Worm (Caenorhabditis elegans) whole organism, L3 larva: Measurements from ENCODE around the gene T24H10.5.
A peak's percentile ranks its signal among the peaks of the same experiment; 100 is the strongest.

Source experiments
- ZK546.5 ChIP-seq: sonication (generic microtip); optimal IDR thresholded peaks from 2 replicates; lab custom pipeline; 2017; ENCODE audit warnings: missing biosample characterization, missing genetic modification characterization
- ama-1 ChIP-seq: fragments of 150-350 bp; optimal IDR thresholded peaks from 2 replicates; lab custom pipeline; 2018
- ceh-16 ChIP-seq: sonication (generic microtip); optimal IDR thresholded peaks from 2 replicates; lab custom pipeline; 2017; ENCODE audit warnings: missing biosample characterization, missing genetic modification characterization
- ceh-28 ChIP-seq: fragments of 150-350 bp; optimal IDR thresholded peaks from 2 replicates; lab custom pipeline; 2014; ENCODE audit warnings: missing biosample characterization, missing genetic modification reagents, missing genetic modification characterization
- ceh-82 ChIP-seq: fragments of 150-350 bp; optimal IDR thresholded peaks from 2 replicates; lab custom pipeline; 2014; ENCODE audit warnings: missing biosample characterization, missing genetic modification characterization
- ceh-9 ChIP-seq: sonication (generic microtip); optimal IDR thresholded peaks from 2 replicates; lab custom pipeline; 2018; ENCODE audit warnings: missing biosample characterization, missing genetic modification characterization
- egl-27 ChIP-seq: sonication (generic microtip); optimal IDR thresholded peaks from 4 replicates; lab custom pipeline; 2017; ENCODE audit warnings: missing biosample characterization, missing genetic modification reagents, missing genetic modification characterization
- egl-5 ChIP-seq: fragments of 150-350 bp; optimal IDR thresholded peaks from 2 replicates; lab custom pipeline; 2017; ENCODE audit warnings: missing biosample characterization, missing genetic modification reagents, missing genetic modification characterization, inconsistent platforms
- elt-1 ChIP-seq: fragments of 150-350 bp; optimal IDR thresholded peaks from 2 replicates; lab custom pipeline; 2014; ENCODE audit warnings: missing biosample characterization, missing genetic modification characterization
- elt-2 ChIP-seq: sonication (generic microtip); optimal IDR thresholded peaks from 2 replicates; lab custom pipeline; 2016; ENCODE audit warnings: missing genetic modification reagents, mild to moderate bottlenecking, missing genetic modification characterization, missing compliant biosample characterization
- elt-3 ChIP-seq, 3 experiments: fragments of 150-350 bp in 1 of 3; sonication (generic microtip) in 2 of 3; optimal IDR thresholded peaks; 2 replicates in 2 of 3; 4 replicates in 1 of 3; lab custom pipeline; 2014 to 2017; ENCODE audit warnings: missing biosample characterization in 3 of 3, missing genetic modification characterization in 3 of 3
- eor-1 ChIP-seq, 2 experiments: fragments of 150-350 bp; optimal IDR thresholded peaks; 2 replicates each; lab custom pipeline; 2014 to 2018; ENCODE audit warnings: missing biosample characterization in 2 of 2, missing genetic modification characterization in 2 of 2
- hmg-11 ChIP-seq: sonication (generic microtip); optimal IDR thresholded peaks from 2 replicates; lab custom pipeline; 2016; ENCODE audit warnings: missing genetic modification characterization, missing compliant biosample characterization
- lin-15B ChIP-seq: fragments of 150-350 bp; optimal IDR thresholded peaks from 2 replicates; lab custom pipeline; 2014; ENCODE audit warnings: missing biosample characterization, missing genetic modification characterization
- lin-39 ChIP-seq: fragments of 150-350 bp; optimal IDR thresholded peaks from 2 replicates; lab custom pipeline; 2018; ENCODE audit warnings: missing biosample characterization, missing genetic modification reagents, missing genetic modification characterization
- mdl-1 ChIP-seq: fragments of 150-350 bp; optimal IDR thresholded peaks from 2 replicates; lab custom pipeline; 2014; ENCODE audit warnings: missing biosample characterization, missing genetic modification characterization
- mml-1 ChIP-seq: fragments of 150-350 bp; sonication (generic microtip); optimal IDR thresholded peaks from 3 replicates; lab custom pipeline; 2014; ENCODE audit warnings: missing biosample characterization, missing genetic modification characterization
- nfya-1 ChIP-seq: sonication (generic microtip); optimal IDR thresholded peaks from 2 replicates; lab custom pipeline; 2017; ENCODE audit warnings: missing genetic modification characterization, mild to moderate bottlenecking, missing compliant biosample characterization, antibody characterized with exemption, moderate library complexity; ENCODE audit not compliant: insufficient read depth
- nhr-11 ChIP-seq: fragments of 150-350 bp; optimal IDR thresholded peaks from 2 replicates; lab custom pipeline; 2014; ENCODE audit warnings: missing biosample characterization, missing genetic modification characterization
- nhr-23 ChIP-seq: fragments of 150-350 bp; optimal IDR thresholded peaks from 2 replicates; lab custom pipeline; 2014; ENCODE audit warnings: missing biosample characterization, missing genetic modification reagents, missing genetic modification characterization
- nhr-25 ChIP-seq: sonication (generic microtip); optimal IDR thresholded peaks from 2 replicates; lab custom pipeline; 2017; ENCODE audit warnings: missing biosample characterization, missing genetic modification characterization
- nhr-28 ChIP-seq: fragments of 150-350 bp; optimal IDR thresholded peaks from 2 replicates; lab custom pipeline; 2014; ENCODE audit warnings: missing biosample characterization, missing genetic modification characterization
- nhr-43 ChIP-seq: sonication (generic microtip); optimal IDR thresholded peaks from 2 replicates; lab custom pipeline; 2016; ENCODE audit warnings: mild to moderate bottlenecking, missing genetic modification characterization, missing compliant biosample characterization; ENCODE audit not compliant: poor library complexity, severe bottlenecking
- nhr-76 ChIP-seq: fragments of 150-350 bp; sonication (generic microtip); optimal IDR thresholded peaks from 5 replicates; lab custom pipeline; 2014; ENCODE audit warnings: missing biosample characterization, missing genetic modification characterization
- nhr-77 ChIP-seq: fragments of 150-350 bp; optimal IDR thresholded peaks from 2 replicates; lab custom pipeline; 2014; ENCODE audit warnings: missing biosample characterization, missing genetic modification characterization
- pha-4 ChIP-seq: fragments of 150-350 bp; optimal IDR thresholded peaks from 2 replicates; lab custom pipeline; 2014; ENCODE audit warnings: missing biosample characterization, missing genetic modification reagents, missing genetic modification characterization
- pqm-1 ChIP-seq: fragments of 150-350 bp; optimal IDR thresholded peaks from 2 replicates; lab custom pipeline; 2017; ENCODE audit warnings: missing biosample characterization, missing genetic modification characterization, inconsistent platforms
- sea-2 ChIP-seq: fragments of 150-350 bp; sonication (generic microtip); optimal IDR thresholded peaks from 4 replicates; lab custom pipeline; 2014; ENCODE audit warnings: missing biosample characterization, missing genetic modification reagents, missing genetic modification characterization
- snpc-4 ChIP-seq: fragments of 150-350 bp; optimal IDR thresholded peaks from 2 replicates; lab custom pipeline; 2014; ENCODE audit warnings: missing biosample characterization, missing genetic modification characterization
- tbx-2 ChIP-seq: sonication (generic microtip); optimal IDR thresholded peaks from 2 replicates; lab custom pipeline; 2016; ENCODE audit warnings: mild to moderate bottlenecking, missing genetic modification characterization, missing compliant biosample characterization
- unc-39 ChIP-seq: sonication (generic microtip); optimal IDR thresholded peaks from 4 replicates; lab custom pipeline; 2017; ENCODE audit warnings: missing biosample characterization, missing genetic modification characterization
- unc-62 ChIP-seq: fragments of 150-350 bp; sonication (generic microtip); optimal IDR thresholded peaks from 4 replicates; lab custom pipeline; 2014; ENCODE audit warnings: missing biosample characterization, missing genetic modification reagents, missing genetic modification characterization
- zag-1 ChIP-seq: fragments of 150-350 bp; optimal IDR thresholded peaks from 2 replicates; lab custom pipeline; 2014; ENCODE audit warnings: missing biosample characterization, missing genetic modification characterization
- ztf-4 ChIP-seq: fragments of 150-350 bp; optimal IDR thresholded peaks from 2 replicates; lab custom pipeline; 2014; ENCODE audit warnings: missing biosample characterization, missing genetic modification characterization

Gene T24H10.5

DNA sequence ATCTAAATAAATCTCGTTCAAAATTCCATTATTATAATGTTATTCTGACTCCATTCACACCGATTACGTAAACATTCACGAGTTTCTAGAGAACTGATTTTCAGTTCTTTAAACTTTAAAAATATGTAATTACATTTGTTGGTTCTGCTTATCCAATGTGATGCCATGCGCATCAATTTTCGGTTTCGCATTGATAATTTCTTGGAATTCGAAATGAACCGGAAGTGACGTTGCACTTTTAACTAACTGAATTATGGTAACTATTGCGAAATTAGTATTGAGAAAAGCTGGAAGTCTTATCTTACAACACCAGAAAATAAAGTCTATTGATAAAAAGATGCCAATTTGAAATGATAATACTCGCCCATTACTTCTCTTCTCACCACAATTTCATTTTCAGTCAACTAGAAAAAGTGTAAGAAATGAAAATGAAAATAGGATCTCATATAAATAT lies 16.9 kb downstream of the T24H10.5 start:
- TF ChIP-seq ama-1 (lab: Kevin White, UChicago) (no peak), nhr-28 (tag; lab: Kevin White, UChicago) (no peak), mdl-1 (tag; lab: Kevin White, UChicago) (no peak), elt-2 (tag; lab: Kevin White, UChicago) (peak; percentile 78), lin-15B (tag; lab: Kevin White, UChicago) (no peak), pqm-1 (tag; lab: Kevin White, UChicago) (peak; percentile 50), ceh-9 (tag; lab: Kevin White, UChicago) (no peak), nhr-43 (no peak), tbx-2 (peak; percentile 2), elt-1 (tag; lab: Kevin White, UChicago) (no peak), hmg-11 (tag; lab: Kevin White, UChicago) (no peak), ceh-82 (no peak), pha-4 (peak; percentile 35), egl-5 (tag; lab: Kevin White, UChicago) (no peak), ceh-28 (no peak), ztf-4 (tag; lab: Kevin White, UChicago) (no peak), unc-62 (GFP tag; lab: Kevin White, UChicago) (no peak), nhr-11 (tag; lab: Kevin White, UChicago) (peak; percentile 72), nhr-77 (no peak)

DNA sequence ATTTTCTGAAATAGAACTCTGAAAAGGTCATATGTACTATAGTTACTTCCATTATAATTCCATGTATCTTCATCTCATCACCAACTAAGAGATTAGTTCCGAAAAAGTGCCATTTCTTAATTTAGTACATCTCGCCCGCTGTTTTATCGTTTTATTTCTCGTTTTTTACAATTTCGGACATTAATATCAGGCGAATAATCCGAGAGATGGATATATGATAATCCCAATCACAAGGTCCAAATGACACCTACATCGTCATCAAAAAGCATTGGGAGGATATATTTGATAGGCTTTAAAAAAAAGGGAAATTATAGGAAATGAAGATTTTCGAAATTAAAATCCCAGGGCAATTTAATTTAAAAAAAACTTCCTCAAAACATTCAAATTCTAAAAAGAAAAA lies 19.4 kb downstream of the T24H10.5 start:
- no peak for TF ChIP-seq tbx-2

DNA sequence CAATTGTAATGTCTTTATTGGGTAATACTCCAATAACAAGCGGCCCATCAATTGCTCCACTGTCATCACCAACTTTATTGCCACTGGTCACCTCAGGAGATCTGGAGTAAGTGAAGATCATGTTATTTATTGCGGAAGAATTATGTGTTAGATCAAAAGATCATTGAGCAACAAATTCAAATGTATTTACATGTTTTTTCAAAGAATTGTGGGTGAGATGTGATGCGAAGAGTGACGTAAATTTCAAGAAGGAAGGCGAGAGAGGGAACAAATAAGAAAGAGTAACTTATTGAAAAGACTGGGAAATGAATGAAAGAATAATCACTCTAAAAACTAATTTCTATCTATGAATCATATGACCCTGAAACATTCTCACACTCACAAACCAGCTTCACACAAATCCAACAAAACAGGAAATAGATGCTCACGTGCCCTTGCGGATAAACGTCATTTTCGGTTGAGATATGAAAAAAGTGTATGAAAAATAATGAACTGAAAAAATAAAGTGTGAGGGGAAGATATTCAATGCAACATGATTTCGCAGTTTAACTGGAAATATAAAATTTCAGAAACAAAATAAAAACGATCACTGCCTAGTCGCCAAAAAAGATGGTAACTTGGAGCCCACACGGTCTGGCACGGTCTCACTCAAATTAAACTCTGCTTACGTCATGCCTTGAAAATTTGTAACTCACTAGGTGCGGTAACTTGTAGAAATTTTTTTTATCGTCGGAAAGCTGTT lies 20.1 kb downstream of the T24H10.5 start:
- peak; percentile 12 for TF ChIP-seq nfya-1 (tag; lab: Kevin White, UChicago)
- no peak for TF ChIP-seq ZK546.5 (tag; lab: Kevin White, UChicago)

DNA sequence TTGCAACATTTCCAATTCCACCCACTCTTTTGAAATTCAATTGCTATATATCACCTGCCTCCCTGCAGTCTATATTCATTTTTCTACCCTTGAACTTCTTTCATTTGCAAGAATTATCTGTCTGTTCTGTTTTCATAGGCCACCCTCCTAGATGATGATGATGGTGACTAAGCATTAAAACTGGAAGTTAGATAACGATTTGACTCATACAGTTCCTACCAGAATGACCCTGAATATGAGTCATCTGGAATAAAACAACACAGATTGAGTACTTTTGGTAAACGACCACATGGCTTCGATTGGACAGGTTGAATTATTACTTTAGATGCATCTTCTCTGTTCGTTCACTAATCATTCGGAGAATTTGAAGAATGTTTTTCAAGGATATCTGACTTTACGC lies 23.5 kb downstream of the T24H10.5 start:
- TF ChIP-seq nhr-25 (tag; lab: Kevin White, UChicago) (peak; percentile 31), egl-27 (no peak), ceh-28 (no peak), snpc-4 (tag; lab: Kevin White, UChicago) (no peak), ZK546.5 (tag; lab: Kevin White, UChicago) (no peak), ztf-4 (tag; lab: Kevin White, UChicago) (no peak), mml-1 (tag; lab: Kevin White, UChicago) (no peak), zag-1 (tag; lab: Kevin White, UChicago) (no peak), unc-62 (GFP tag; lab: Kevin White, UChicago) (no peak), nhr-11 (tag; lab: Kevin White, UChicago) (no peak), pqm-1 (tag; lab: Kevin White, UChicago) (peak; percentile 1), sea-2 (GFP tag; lab: Kevin White, UChicago) (no peak), nhr-23 (tag; lab: Kevin White, UChicago) (peak; percentile 37), unc-39 (tag; lab: Kevin White, UChicago) (no peak), ceh-16 (tag; lab: Kevin White, UChicago) (no peak), lin-39 (tag; lab: Kevin White, UChicago) (no peak), nhr-76 (tag; lab: Kevin White, UChicago) (no peak), ceh-82 (no peak), ceh-9 (tag; lab: Kevin White, UChicago) (no peak), nhr-28 (tag; lab: Kevin White, UChicago) (no peak)

DNA sequence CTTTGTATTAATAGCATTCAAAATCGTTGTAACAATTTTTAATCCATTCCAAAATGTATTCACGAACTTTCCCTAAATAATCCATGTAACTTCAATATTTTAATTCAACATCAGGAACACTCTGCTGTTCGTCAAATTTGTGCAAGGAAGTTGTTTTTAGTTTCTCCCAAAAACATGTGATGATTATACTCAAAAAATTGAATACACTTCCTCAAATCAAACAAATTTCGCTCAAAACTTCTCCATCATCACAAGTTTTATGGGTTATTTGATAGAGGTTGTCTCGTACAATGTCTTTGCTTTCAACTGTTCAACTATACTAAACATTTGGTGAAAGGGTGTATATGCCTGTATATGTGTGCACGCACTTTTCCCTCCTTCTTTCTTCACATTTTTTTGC lies 24.1 kb downstream of the T24H10.5 start:
- TF ChIP-seq pqm-1 (tag; lab: Kevin White, UChicago) (peak; percentile 53), pha-4 (peak; percentile 17), elt-3 (tag; optimal IDR thresholded peaks at IDR 0.05; lab: Kevin White, UChicago) (no peak), elt-2 (tag; lab: Kevin White, UChicago) (peak; percentile 3), eor-1 (tag; optimal IDR thresholded peaks at IDR 0.05; lab: Kevin White, UChicago) (no peak), nfya-1 (tag; lab: Kevin White, UChicago) (no peak), hmg-11 (tag; lab: Kevin White, UChicago) (no peak)
- TF ChIP-seq, all 47 proteins: peak for 3
